Fruit fly (Drosophila melanogaster) whole organism, embryonic: ENCODE data around the gene Gnpat.

ENCODE experiments used
- Bgb ChIP-seq: fragments of 200-800 bp; sonication (Bioruptor generic); IDR thresholded peaks from 2 replicates; pipeline ENCODE4 v1.3.6; 2022; ENCODE audit warnings: missing biosample characterization, missing genetic modification characterization; ENCODE audit not compliant: partially characterized antibody
- BtbVII ChIP-seq: fragments of 200-800 bp; sonication (Bioruptor generic); optimal IDR thresholded peaks from 3 replicates; lab custom pipeline; 2017; ENCODE audit warnings: missing biosample characterization, mild to moderate bottlenecking, missing genetic modification characterization
- CG11560 ChIP-seq: fragments of 200-800 bp; sonication (Bioruptor generic); IDR thresholded peaks from 3 replicates; pipeline ENCODE4 v1.3.6; 2022; ENCODE audit warnings: missing biosample characterization, missing genetic modification characterization
- CG12659 ChIP-seq: fragments of 200-800 bp; sonication (Bioruptor generic); optimal IDR thresholded peaks from 3 replicates; lab custom pipeline; 2017; ENCODE audit warnings: mild to moderate bottlenecking, missing biosample characterization, missing genetic modification reagents, missing genetic modification characterization
- CG13287 ChIP-seq: fragments of 200-800 bp; sonication (Bioruptor generic); IDR thresholded peaks from 2 replicates; pipeline ENCODE4 v1.3.6; 2022; ENCODE audit warnings: missing biosample characterization, missing genetic modification characterization; ENCODE audit not compliant: partially characterized antibody
- CG14667 ChIP-seq: fragments of 200-800 bp; sonication (Bioruptor generic); IDR thresholded peaks from 2 replicates; pipeline ENCODE4 v1.3.6; 2022; ENCODE audit warnings: missing biosample characterization, missing genetic modification characterization
- CG14860 ChIP-seq: fragments of 200-800 bp; sonication (Bioruptor generic); IDR thresholded peaks from 3 replicates; pipeline ENCODE4 v1.3.6; 2022; ENCODE audit warnings: missing biosample characterization, missing genetic modification characterization; ENCODE audit not compliant: partially characterized antibody
- CG15514 ChIP-seq: fragments of 200-800 bp; sonication (Bioruptor generic); optimal IDR thresholded peaks from 3 replicates; lab custom pipeline; 2017; ENCODE audit warnings: missing biosample characterization, missing genetic modification characterization, mild to moderate bottlenecking, moderate library complexity, missing genetic modification reagents
- CG17385 ChIP-seq: fragments of 200-800 bp; sonication (Bioruptor generic); optimal IDR thresholded peaks from 3 replicates; lab custom pipeline; 2018; ENCODE audit warnings: missing biosample characterization, mild to moderate bottlenecking, missing genetic modification characterization
- CG18599 ChIP-seq: fragments of 200-800 bp; sonication (Bioruptor generic); optimal IDR thresholded peaks from 3 replicates; lab custom pipeline; 2017; ENCODE audit warnings: missing biosample characterization, missing genetic modification characterization, mild to moderate bottlenecking, moderate library complexity, missing genetic modification reagents
- CG18764 ChIP-seq: fragments of 200-800 bp; sonication (Bioruptor generic); optimal IDR thresholded peaks from 3 replicates; lab custom pipeline; 2016; ENCODE audit warnings: missing biosample characterization, missing genetic modification characterization
- CG31365 ChIP-seq: fragments of 200-800 bp; sonication (Bioruptor generic); optimal IDR thresholded peaks from 2 replicates; lab custom pipeline; 2018; ENCODE audit warnings: missing biosample characterization, mild to moderate bottlenecking, missing genetic modification characterization
- CG32767 ChIP-seq: fragments of 200-800 bp; sonication (Bioruptor generic); IDR thresholded peaks from 2 replicates; pipeline ENCODE4 v1.3.6; 2022; ENCODE audit warnings: missing biosample characterization, missing genetic modification characterization
- CG34422 ChIP-seq: fragments of 200-800 bp; sonication (Bioruptor generic); IDR thresholded peaks from 3 replicates; pipeline ENCODE4 v1.3.6; 2022; ENCODE audit warnings: missing biosample characterization, missing genetic modification characterization
- CG3995 ChIP-seq: fragments of 200-800 bp; sonication (Bioruptor generic); optimal IDR thresholded peaks from 3 replicates; lab custom pipeline; 2016; ENCODE audit warnings: missing biosample characterization, missing genetic modification characterization
- CG4328 ChIP-seq: fragments of 200-800 bp; sonication (Bioruptor generic); optimal IDR thresholded peaks from 3 replicates; lab custom pipeline; 2017; ENCODE audit warnings: missing biosample characterization, missing genetic modification reagents, missing genetic modification characterization
- CG4617 ChIP-seq: fragments of 200-800 bp; sonication (Bioruptor generic); optimal IDR thresholded peaks from 3 replicates; lab custom pipeline; 2016; ENCODE audit warnings: missing biosample characterization, missing genetic modification characterization, borderline replicate concordance
- CG5245 ChIP-seq: fragments of 200-800 bp; sonication (Bioruptor generic); optimal IDR thresholded peaks from 3 replicates; lab custom pipeline; 2016; ENCODE audit warnings: missing biosample characterization, missing genetic modification characterization
- CG6791 ChIP-seq: fragments of 200-800 bp; sonication (Bioruptor generic); IDR thresholded peaks from 3 replicates; pipeline ENCODE4 v1.3.6; 2022; ENCODE audit warnings: missing biosample characterization, missing genetic modification characterization; ENCODE audit not compliant: partially characterized antibody
- CoRest ChIP-seq: fragments of 200-800 bp; sonication (Bioruptor generic); optimal IDR thresholded peaks from 3 replicates; lab custom pipeline; 2018; ENCODE audit warnings: missing biosample characterization, mild to moderate bottlenecking, missing genetic modification characterization, moderate library complexity
- Deaf1 ChIP-seq: fragments of 200-800 bp; optimal IDR thresholded peaks from 3 replicates; lab custom pipeline; 2019; ENCODE audit warnings: missing biosample characterization, mild to moderate bottlenecking, missing genetic modification characterization, moderate library complexity
- Dll ChIP-seq: fragments of 200-800 bp; sonication (Bioruptor generic); IDR thresholded peaks from 4 replicates; pipeline ENCODE4 v1.3.6; 2022; ENCODE audit warnings: missing biosample characterization, missing genetic modification characterization; ENCODE audit not compliant: partially characterized antibody
- Doc3 ChIP-seq: fragments of 200-800 bp; sonication (Bioruptor generic); IDR thresholded peaks from 3 replicates; pipeline ENCODE4 v1.3.6; 2022; ENCODE audit warnings: missing biosample characterization, missing genetic modification characterization; ENCODE audit not compliant: partially characterized antibody
- Dref ChIP-seq: fragments of 200-800 bp; sonication (Bioruptor generic); IDR thresholded peaks from 2 replicates; pipeline ENCODE4 v1.3.6; 2022; ENCODE audit warnings: missing biosample characterization, missing genetic modification characterization
- E2f2 ChIP-seq: fragments of 200-800 bp; sonication (Bioruptor generic); IDR thresholded peaks from 2 replicates; pipeline ENCODE4 v1.3.6; 2022; ENCODE audit warnings: missing biosample characterization, missing genetic modification characterization
- Fer2 ChIP-seq: fragments of 200-800 bp; sonication (Bioruptor generic); optimal IDR thresholded peaks from 2 replicates; lab custom pipeline; 2018; ENCODE audit warnings: missing biosample characterization, mild to moderate bottlenecking, missing genetic modification characterization, moderate library complexity
- HLHmδ ChIP-seq: fragments of 200-800 bp; sonication (Bioruptor generic); optimal IDR thresholded peaks from 2 replicates; lab custom pipeline; 2018; ENCODE audit warnings: missing biosample characterization, mild to moderate bottlenecking, missing genetic modification characterization, moderate library complexity
- MBD-R2 ChIP-seq: fragments of 200-800 bp; sonication (Bioruptor generic); IDR thresholded peaks from 2 replicates; pipeline ENCODE4 v1.3.6; 2022; ENCODE audit warnings: missing biosample characterization, missing genetic modification characterization
- Med ChIP-seq: fragments of 200-800 bp; sonication (Bioruptor generic); peaks from one replicate; lab custom pipeline; 2016; ENCODE audit warnings: missing biosample characterization, missing genetic modification characterization, mild to moderate bottlenecking, inconsistent platforms, moderate library complexity
- NK7.1 ChIP-seq: fragments of 200-800 bp; sonication (Bioruptor generic); optimal IDR thresholded peaks from 3 replicates; lab custom pipeline; 2016; ENCODE audit warnings: missing biosample characterization, missing genetic modification characterization
- Pdp1 ChIP-seq, 2 experiments: fragments of 200-800 bp; sonication (Bioruptor generic); optimal IDR thresholded peaks; 3 replicates each; lab custom pipeline; 2016; ENCODE audit warnings: missing biosample characterization in 2 of 2, missing genetic modification characterization in 2 of 2, mild to moderate bottlenecking in 1 of 2, moderate library complexity in 1 of 2
- Side ChIP-seq: fragments of 200-800 bp; sonication (Bioruptor generic); optimal IDR thresholded peaks from 2 replicates; lab custom pipeline; 2016; ENCODE audit warnings: missing biosample characterization, missing genetic modification characterization
- amos ChIP-seq: fragments of 200-800 bp; sonication (Bioruptor generic); IDR thresholded peaks from 2 replicates; pipeline ENCODE4 v1.3.6; 2022; ENCODE audit warnings: missing biosample characterization, missing genetic modification characterization; ENCODE audit not compliant: partially characterized antibody
- ash1 ChIP-seq: fragments of 200-800 bp; sonication (Bioruptor generic); optimal IDR thresholded peaks from 2 replicates; lab custom pipeline; 2018; ENCODE audit warnings: missing biosample characterization, mild to moderate bottlenecking, missing genetic modification characterization
- bbx ChIP-seq: fragments of 200-800 bp; sonication (Bioruptor generic); IDR thresholded peaks from 2 replicates; pipeline ENCODE4 v1.3.6; 2022; ENCODE audit warnings: missing biosample characterization, missing genetic modification characterization; ENCODE audit not compliant: partially characterized antibody
- chinmo ChIP-seq: fragments of 200-800 bp; sonication (Bioruptor generic); IDR thresholded peaks from 4 replicates; pipeline ENCODE4 v1.3.6; 2022; ENCODE audit warnings: missing biosample characterization, missing genetic modification characterization; ENCODE audit not compliant: partially characterized antibody
- crp ChIP-seq, 2 experiments: fragments of 200-800 bp; sonication (Bioruptor generic); optimal IDR thresholded peaks; 2 replicates in 1 of 2; 3 replicates in 1 of 2; lab custom pipeline; 2017; ENCODE audit warnings: missing biosample characterization in 2 of 2, missing genetic modification characterization in 2 of 2, mild to moderate bottlenecking in 1 of 2, moderate library complexity in 1 of 2
- ewg ChIP-seq: fragments of 200-800 bp; sonication (Bioruptor generic); optimal IDR thresholded peaks from 3 replicates; lab custom pipeline; 2017; ENCODE audit warnings: mild to moderate bottlenecking, missing biosample characterization, missing genetic modification reagents, missing genetic modification characterization
- exex ChIP-seq: fragments of 200-800 bp; sonication (Bioruptor generic); optimal IDR thresholded peaks from 4 replicates; lab custom pipeline; 2018; ENCODE audit warnings: missing biosample characterization, mild to moderate bottlenecking, missing genetic modification characterization, moderate library complexity
- inv ChIP-seq: fragments of 200-800 bp; sonication (Bioruptor generic); IDR thresholded peaks from 2 replicates; pipeline ENCODE4 v1.3.6; 2022; ENCODE audit warnings: missing biosample characterization, missing genetic modification characterization; ENCODE audit not compliant: partially characterized antibody
- nerfin-1 ChIP-seq: fragments of 200-800 bp; sonication (Bioruptor generic); optimal IDR thresholded peaks from 3 replicates; lab custom pipeline; 2019; ENCODE audit warnings: missing biosample characterization, mild to moderate bottlenecking, missing genetic modification characterization, moderate library complexity
- nmo ChIP-seq: fragments of 200-800 bp; sonication (Bioruptor generic); optimal IDR thresholded peaks from 2 replicates; lab custom pipeline; 2018; ENCODE audit warnings: missing biosample characterization, mild to moderate bottlenecking, missing genetic modification characterization, moderate library complexity
- shn ChIP-seq: fragments of 200-800 bp; sonication (Bioruptor generic); optimal IDR thresholded peaks from 3 replicates; lab custom pipeline; 2016; ENCODE audit warnings: missing biosample characterization, missing genetic modification characterization
- tna ChIP-seq: fragments of 200-800 bp; sonication (Bioruptor generic); IDR thresholded peaks from 2 replicates; pipeline ENCODE4 v1.3.6; 2022; ENCODE audit warnings: missing biosample characterization, missing genetic modification characterization; ENCODE audit not compliant: partially characterized antibody
- unc-4 ChIP-seq: fragments of 200-800 bp; sonication (Bioruptor generic); IDR thresholded peaks from 2 replicates; pipeline ENCODE4 v1.3.6; 2022; ENCODE audit warnings: missing biosample characterization, missing genetic modification characterization; ENCODE audit not compliant: partially characterized antibody
- usp ChIP-seq: fragments of >200 bp; optimal IDR thresholded peaks from 2 replicates; lab custom pipeline; 2017; ENCODE audit warnings: missing biosample characterization, missing genetic modification characterization
- vnd ChIP-seq: fragments of 200-800 bp; sonication (Bioruptor generic); IDR thresholded peaks from 3 replicates; pipeline ENCODE4 v1.3.6; 2022; ENCODE audit warnings: missing biosample characterization, missing genetic modification characterization; ENCODE audit not compliant: partially characterized antibody
- zen2 ChIP-seq: fragments of 200-800 bp; sonication (Bioruptor generic); IDR thresholded peaks from 3 replicates; pipeline ENCODE4 v1.3.6; 2022; ENCODE audit warnings: missing biosample characterization, missing genetic modification characterization; ENCODE audit not compliant: partially characterized antibody

Gene Gnpat

dm6 chr3R:25476744-25477143 is 14.0 kb downstream of the Gnpat start, which contains the start of the genes CG4553 and MED28 (continued):
- TF ChIP-seq CoRest (tag; lab: Kevin White, UChicago), result no peak
- no peak for TF ChIP-seq ash1 (GFP tag; lab: Kevin White, UChicago)
- peak; percentile 62 for TF ChIP-seq inv (GFP tag; lab: Robert Waterston, UW)
- no peak for TF ChIP-seq ewg (GFP tag; lab: Kevin White, UChicago)
- TF ChIP-seq CG4617 (GFP tag; lab: Kevin White, UChicago), result peak; percentile 26
- peak; percentile 85 for TF ChIP-seq amos (GFP tag; lab: Robert Waterston, UW)
- peak; percentile 59; the same call in 1 of the 2 replicates for TF ChIP-seq E2f2 (GFP tag; lab: Robert Waterston, UW)
- peak; percentile 86 for TF ChIP-seq Bgb (GFP tag; lab: Robert Waterston, UW)
- TF ChIP-seq CG11560 (tag; lab: Robert Waterston, UW), result no peak
- TF ChIP-seq unc-4 (GFP tag; lab: Robert Waterston, UW), result peak; percentile 86
- peak; percentile 46; the same call in 1 of the 3 replicates for TF ChIP-seq CG34422 (GFP tag; lab: Robert Waterston, UW)
- TF ChIP-seq Pdp1 (GFP tag; optimal IDR thresholded peaks at IDR 0.05; lab: Kevin White, UChicago), result peak in 1 of 2 experiments; percentile 92
- TF ChIP-seq nerfin-1 (tag; lab: Kevin White, UChicago), result peak; percentile 39
- peak; percentile 94 for TF ChIP-seq CG13287 (GFP tag; lab: Robert Waterston, UW)
- TF ChIP-seq HLHmδ, result no peak
- TF ChIP-seq CG14860 (GFP tag; lab: Robert Waterston, UW), result peak; percentile 85
- TF ChIP-seq Deaf1 (tag; lab: Kevin White, UChicago), result no peak
- peak; percentile 15 for TF ChIP-seq exex
- no peak for TF ChIP-seq shn (GFP tag; lab: Kevin White, UChicago)
- TF ChIP-seq tna (GFP tag; lab: Robert Waterston, UW), result peak; percentile 78
- no peak for TF ChIP-seq CG17385
- no peak for TF ChIP-seq CG14667 (GFP tag; lab: Robert Waterston, UW)
- peak; percentile 84 for TF ChIP-seq CG6791 (GFP tag; lab: Robert Waterston, UW)
- no peak for TF ChIP-seq Side
- TF ChIP-seq MBD-R2, result peak; percentile 93
- peak; percentile 66 for TF ChIP-seq Med (GFP tag; lab: Kevin White, UChicago)
- TF ChIP-seq CG5245 (GFP tag; lab: Kevin White, UChicago), result no peak
- TF ChIP-seq CG18599 (GFP tag; lab: Kevin White, UChicago), result no peak
- TF ChIP-seq BtbVII (GFP tag; lab: Kevin White, UChicago), result no peak
- TF ChIP-seq CG15514 (GFP tag; lab: Kevin White, UChicago), result peak; percentile 65
- peak; percentile 71 for TF ChIP-seq vnd
- TF ChIP-seq crp (GFP tag; optimal IDR thresholded peaks at IDR 0.05; lab: Kevin White, UChicago), result peak in 1 of 2 experiments; percentile 63
- TF ChIP-seq NK7.1 (GFP tag; lab: Kevin White, UChicago), result no peak
- peak; percentile 90 for TF ChIP-seq Dll (GFP tag; lab: Robert Waterston, UW)
- peak; percentile 43; the same call in 1 of the 2 replicates for TF ChIP-seq CG32767 (GFP tag; lab: Robert Waterston, UW)
- peak; percentile 91 for TF ChIP-seq Doc3 (GFP tag; lab: Robert Waterston, UW)
- TF ChIP-seq chinmo, result peak; percentile 74; the same call in 2 of the 4 replicates
- peak; percentile 85 for TF ChIP-seq zen2 (GFP tag; lab: Robert Waterston, UW)
- TF ChIP-seq Dref, result peak; percentile 85
- TF ChIP-seq bbx (GFP tag; lab: Robert Waterston, UW), result peak; percentile 87
- TF ChIP-seq CG31365, result no peak
- no peak for TF ChIP-seq usp (GFP tag; lab: Kevin White, UChicago)
- TF ChIP-seq CG3995, result peak; percentile 19
- peak; percentile 5 for TF ChIP-seq nmo (GFP tag; lab: Kevin White, UChicago)
- TF ChIP-seq CG4328 (GFP tag; lab: Kevin White, UChicago), result no peak
- peak; percentile 41 for TF ChIP-seq CG12659 (GFP tag; lab: Kevin White, UChicago)
- no peak for TF ChIP-seq CG18764
- no peak for TF ChIP-seq Fer2 (tag; lab: Kevin White, UChicago)
